Worm (Caenorhabditis elegans) whole organism, late embryonic: ENCODE data around the gene gadr-2.
A peak's percentile ranks its signal among the peaks of the same experiment; 100 is the strongest.

Source experiments
- C08G9.2 ChIP-seq: sonication (generic microtip); optimal IDR thresholded peaks from 2 replicates; lab custom pipeline; 2016; ENCODE audit warnings: mild to moderate bottlenecking, missing genetic modification characterization, moderate library complexity, missing compliant biosample characterization
- C38D4.7 ChIP-seq: fragments of 200-800 bp; sonication (Bioruptor generic); optimal IDR thresholded peaks from 2 replicates; lab custom pipeline; 2018; ENCODE audit warnings: mild to moderate bottlenecking, missing genetic modification characterization, moderate library complexity, missing compliant biosample characterization
- F13H6.1 ChIP-seq: sonication (generic microtip); optimal IDR thresholded peaks from 2 replicates; lab custom pipeline; 2016; ENCODE audit warnings: missing genetic modification characterization, missing compliant biosample characterization
- Y22D7AL.16 ChIP-seq: sonication (generic microtip); optimal IDR thresholded peaks from 2 replicates; lab custom pipeline; 2016; ENCODE audit warnings: missing genetic modification characterization, missing compliant biosample characterization
- ceh-14 ChIP-seq: sonication (generic microtip); optimal IDR thresholded peaks from 2 replicates; lab custom pipeline; 2016; ENCODE audit warnings: missing genotype, missing genetic modification characterization, missing compliant biosample characterization
- ceh-18 ChIP-seq: sonication (generic microtip); optimal IDR thresholded peaks from 2 replicates; lab custom pipeline; 2016; ENCODE audit warnings: missing genetic modification characterization, missing compliant biosample characterization
- ceh-2 ChIP-seq: sonication (generic microtip); optimal IDR thresholded peaks from 2 replicates; lab custom pipeline; 2016; ENCODE audit warnings: missing genotype, missing genetic modification characterization, missing compliant biosample characterization
- ceh-31 ChIP-seq: sonication (generic microtip); optimal IDR thresholded peaks from 2 replicates; lab custom pipeline; 2016; ENCODE audit warnings: missing genetic modification characterization, missing compliant biosample characterization
- ceh-48 ChIP-seq: sonication (generic microtip); optimal IDR thresholded peaks from 2 replicates; lab custom pipeline; 2016; ENCODE audit warnings: missing genetic modification characterization, inconsistent platforms, missing compliant biosample characterization
- ceh-9 ChIP-seq: sonication (generic microtip); optimal IDR thresholded peaks from 2 replicates; lab custom pipeline; 2016; ENCODE audit warnings: mild to moderate bottlenecking, missing genetic modification characterization, inconsistent platforms, missing compliant biosample characterization
- che-1 ChIP-seq: sonication (generic microtip); optimal IDR thresholded peaks from 2 replicates; lab custom pipeline; 2016; ENCODE audit warnings: mild to moderate bottlenecking, missing genetic modification characterization, missing compliant biosample characterization
- elt-2 ChIP-seq: sonication (generic microtip); optimal IDR thresholded peaks from 2 replicates; lab custom pipeline; 2016; ENCODE audit warnings: missing genetic modification reagents, missing genetic modification characterization, missing compliant biosample characterization
- eyg-1 ChIP-seq: sonication (generic microtip); optimal IDR thresholded peaks from 2 replicates; lab custom pipeline; 2016; ENCODE audit warnings: missing genotype, missing genetic modification characterization, missing compliant biosample characterization
- fax-1 ChIP-seq: sonication (generic microtip); optimal IDR thresholded peaks from 2 replicates; lab custom pipeline; 2016; ENCODE audit warnings: missing genotype, missing genetic modification characterization, missing compliant biosample characterization
- gmeb-2 ChIP-seq: sonication (generic microtip); optimal IDR thresholded peaks from 2 replicates; lab custom pipeline; 2016; ENCODE audit warnings: missing genetic modification characterization, inconsistent platforms, missing compliant biosample characterization
- hlh-13 ChIP-seq: fragments of 200-800 bp; sonication (Bioruptor generic); optimal IDR thresholded peaks from 2 replicates; lab custom pipeline; 2018; ENCODE audit warnings: mild to moderate bottlenecking, missing genetic modification characterization, missing compliant biosample characterization
- hlh-15 ChIP-seq: sonication (generic microtip); optimal IDR thresholded peaks from 2 replicates; lab custom pipeline; 2016; ENCODE audit warnings: missing genetic modification characterization, missing compliant biosample characterization
- hlh-30 ChIP-seq: sonication (generic microtip); optimal IDR thresholded peaks from 2 replicates; lab custom pipeline; 2017; ENCODE audit warnings: antibody characterized with exemption, missing genetic modification characterization, missing compliant biosample characterization; ENCODE audit not compliant: insufficient read depth
- hlh-6 ChIP-seq: sonication (generic microtip); optimal IDR thresholded peaks from 2 replicates; lab custom pipeline; 2016; ENCODE audit warnings: missing genotype, missing genetic modification characterization, missing compliant biosample characterization
- madf-2 ChIP-seq: sonication (generic microtip); optimal IDR thresholded peaks from 2 replicates; lab custom pipeline; 2017; ENCODE audit warnings: missing genetic modification characterization, missing compliant biosample characterization
- nfya-1 ChIP-seq: sonication (generic microtip); optimal IDR thresholded peaks from 2 replicates; lab custom pipeline; 2017; ENCODE audit warnings: missing genetic modification characterization, mild to moderate bottlenecking, missing compliant biosample characterization, antibody characterized with exemption, moderate library complexity
- npax-4 ChIP-seq: sonication (generic microtip); optimal IDR thresholded peaks from 2 replicates; lab custom pipeline; 2016; ENCODE audit warnings: missing genetic modification characterization, missing compliant biosample characterization
- odd-2 ChIP-seq: sonication (generic microtip); optimal IDR thresholded peaks from 2 replicates; lab custom pipeline; 2017; ENCODE audit warnings: antibody characterized with exemption, mild to moderate bottlenecking, missing genetic modification characterization, missing compliant biosample characterization
- pag-3 ChIP-seq: sonication (generic microtip); optimal IDR thresholded peaks from 2 replicates; lab custom pipeline; 2016; ENCODE audit warnings: missing compliant biosample characterization, missing genetic modification characterization, borderline replicate concordance
- pax-1 ChIP-seq: fragments of 150-350 bp; optimal IDR thresholded peaks from 2 replicates; lab custom pipeline; 2014; ENCODE audit warnings: missing biosample characterization, missing genetic modification characterization
- pqm-1 ChIP-seq: sonication (generic microtip); optimal IDR thresholded peaks from 2 replicates; lab custom pipeline; 2016; ENCODE audit warnings: missing genetic modification characterization, missing compliant biosample characterization
- pros-1 ChIP-seq: fragments of 150-350 bp; optimal IDR thresholded peaks from 2 replicates; lab custom pipeline; 2014; ENCODE audit warnings: missing biosample characterization, missing genetic modification reagents, missing genetic modification characterization
- ref-2 ChIP-seq: sonication (generic microtip); optimal IDR thresholded peaks from 2 replicates; lab custom pipeline; 2016; ENCODE audit warnings: missing genetic modification characterization, missing compliant biosample characterization
- sdc-2 ChIP-seq: sonication (generic microtip); optimal IDR thresholded peaks from 2 replicates; lab custom pipeline; 2016; ENCODE audit warnings: missing genotype, missing genetic modification characterization, missing compliant biosample characterization
- sox-2 ChIP-seq: fragments of 200-800 bp; sonication (Bioruptor generic); IDR thresholded peaks from 2 replicates; pipeline ENCODE4 v1.3.6; 2022; ENCODE audit warnings: missing genetic modification reagents, missing genetic modification characterization, missing compliant biosample characterization
- syd-9 ChIP-seq: sonication (generic microtip); optimal IDR thresholded peaks from 2 replicates; lab custom pipeline; 2016; ENCODE audit warnings: mild to moderate bottlenecking, missing genetic modification characterization, moderate library complexity, missing compliant biosample characterization
- tbx-2 ChIP-seq: sonication (generic microtip); optimal IDR thresholded peaks from 2 replicates; lab custom pipeline; 2016; ENCODE audit warnings: missing genetic modification characterization, missing compliant biosample characterization
- tbx-7 ChIP-seq: sonication (generic microtip); optimal IDR thresholded peaks from 2 replicates; lab custom pipeline; 2016; ENCODE audit warnings: missing genotype, missing genetic modification characterization, missing compliant biosample characterization
- unc-86 ChIP-seq: sonication (generic microtip); optimal IDR thresholded peaks from 2 replicates; lab custom pipeline; 2016; ENCODE audit warnings: missing genetic modification characterization, missing compliant biosample characterization
- zip-5 ChIP-seq: sonication (generic microtip); optimal IDR thresholded peaks from 2 replicates; lab custom pipeline; 2016; ENCODE audit warnings: missing genetic modification characterization, missing compliant biosample characterization
- ztf-16 ChIP-seq: sonication (generic microtip); optimal IDR thresholded peaks from 2 replicates; lab custom pipeline; 2017; ENCODE audit warnings: missing genetic modification characterization, missing compliant biosample characterization

gadr-2 gene

DNA sequence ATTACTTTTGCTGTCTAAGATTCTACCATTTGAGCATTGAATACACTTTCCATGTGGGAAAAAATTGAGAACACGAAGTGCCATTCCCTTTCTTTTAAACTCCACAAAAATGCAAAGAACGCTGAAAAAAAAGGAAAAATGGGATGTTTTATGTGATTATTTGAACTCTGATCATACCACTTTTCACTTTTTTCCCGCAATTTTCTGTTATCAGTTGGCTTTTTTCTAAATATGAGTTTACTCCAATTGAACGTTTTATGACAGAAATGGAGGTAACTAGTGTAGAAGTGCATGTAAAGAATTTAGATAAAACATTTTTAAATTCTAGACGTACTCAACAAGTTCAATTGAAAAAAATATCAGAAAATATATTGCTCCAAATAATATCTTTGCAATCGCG lies 43.5 kb downstream of the gadr-2 start:
- TF ChIP-seq ceh-48 (tag; lab: Kevin White, UChicago) = no peak

DNA sequence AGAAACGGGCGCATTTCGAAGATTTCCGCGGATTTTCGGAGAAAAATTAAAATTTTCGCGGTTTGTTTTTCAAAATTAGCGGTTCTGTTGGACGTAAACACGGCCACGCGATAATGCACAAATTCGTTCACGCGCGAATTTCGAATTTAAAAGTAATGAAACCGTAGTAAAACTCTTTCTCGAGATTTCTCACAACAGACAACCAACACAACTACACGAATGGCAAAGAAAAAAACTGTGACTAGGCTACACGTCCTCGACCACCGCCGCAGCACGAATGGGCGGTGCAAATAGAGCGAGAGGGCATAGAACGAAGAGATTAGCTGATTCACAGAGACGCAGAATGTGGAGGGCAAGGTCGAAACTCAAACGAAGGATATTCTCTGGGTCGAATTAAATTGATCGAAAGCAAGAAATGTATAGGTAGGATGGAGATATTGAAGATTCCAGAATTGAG lies 44.0 kb downstream of the gadr-2 start, which contains the start of gene idh-1:
Gene idh-1, minus strand, starts transcription at position 228 of the 457 bp plus-strand sequence.
- no peak for TF ChIP-seq eyg-1 (tag; lab: Kevin White, UChicago)
- no peak for TF ChIP-seq syd-9 (tag; lab: Kevin White, UChicago)
- no peak for TF ChIP-seq ceh-14
- TF ChIP-seq elt-2 (tag; lab: Kevin White, UChicago) = no peak
- TF ChIP-seq hlh-15 (tag; lab: Kevin White, UChicago) = no peak
- TF ChIP-seq madf-2 (tag; lab: Kevin White, UChicago) = no peak
- peak; percentile 1 for TF ChIP-seq ceh-2
- no peak for TF ChIP-seq hlh-13
- TF ChIP-seq sdc-2 (tag; lab: Kevin White, UChicago) = no peak
- no peak for TF ChIP-seq che-1 (tag; lab: Kevin White, UChicago)
- no peak for TF ChIP-seq F13H6.1 (tag; lab: Kevin White, UChicago)
- TF ChIP-seq tbx-2 = peak; percentile 14
- TF ChIP-seq C38D4.7 (GFP tag; lab: Kevin White, UChicago) = no peak
- TF ChIP-seq ceh-18 (tag; lab: Kevin White, UChicago) = no peak
- TF ChIP-seq gmeb-2 (tag; lab: Kevin White, UChicago) = no peak
- no peak for TF ChIP-seq Y22D7AL.16 (tag; lab: Kevin White, UChicago)
- TF ChIP-seq ztf-16 = no peak
- no peak for TF ChIP-seq hlh-6 (tag; lab: Kevin White, UChicago)
- TF ChIP-seq pros-1 = no peak
- TF ChIP-seq pqm-1 (tag; lab: Kevin White, UChicago) = no peak
- no peak for TF ChIP-seq C08G9.2 (tag; lab: Kevin White, UChicago)
- no peak for TF ChIP-seq ref-2
- TF ChIP-seq zip-5 (tag; lab: Kevin White, UChicago) = no peak
- TF ChIP-seq npax-4 = no peak
- TF ChIP-seq ceh-9 = no peak
- no peak for TF ChIP-seq sox-2 (GFP tag; lab: Robert Waterston, UW)
- TF ChIP-seq ceh-31 (tag; lab: Kevin White, UChicago) = peak; percentile 6
- no peak for TF ChIP-seq ceh-48 (tag; lab: Kevin White, UChicago)
- TF ChIP-seq nfya-1 (tag; lab: Kevin White, UChicago) = peak; percentile 12
- no peak for TF ChIP-seq fax-1 (tag; lab: Kevin White, UChicago)
- TF ChIP-seq pag-3 (tag; lab: Kevin White, UChicago) = no peak
- no peak for TF ChIP-seq tbx-7 (tag; lab: Kevin White, UChicago)
- TF ChIP-seq odd-2 (tag; lab: Kevin White, UChicago) = no peak
- TF ChIP-seq, all 69 proteins: peak for 4

DNA sequence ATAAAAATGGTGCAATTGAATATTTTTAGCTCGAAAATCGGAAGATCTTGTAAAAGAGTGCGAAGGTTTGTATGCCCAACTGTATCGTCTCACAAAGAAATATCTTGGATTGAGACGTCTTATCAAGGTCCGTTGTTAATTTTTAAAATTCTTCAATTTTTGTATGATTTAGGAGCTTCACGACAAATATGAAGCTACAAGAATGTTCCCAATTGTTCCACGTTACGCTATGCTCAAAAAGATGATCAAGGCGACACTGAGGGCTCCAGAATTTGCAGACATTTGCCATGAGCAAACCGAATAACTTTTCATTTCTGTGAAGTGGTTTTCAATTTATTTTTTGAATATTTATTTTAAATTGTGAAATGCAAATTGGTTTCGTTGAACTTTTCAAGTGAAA lies 46.2 kb downstream of the gadr-2 start:
- TF ChIP-seq fax-1 (tag; lab: Kevin White, UChicago) (no peak), pax-1 (tag; lab: Kevin White, UChicago) (no peak), sdc-2 (tag; lab: Kevin White, UChicago) (no peak), elt-2 (tag; lab: Kevin White, UChicago) (no peak), ref-2 (no peak), odd-2 (tag; lab: Kevin White, UChicago) (no peak)

DNA sequence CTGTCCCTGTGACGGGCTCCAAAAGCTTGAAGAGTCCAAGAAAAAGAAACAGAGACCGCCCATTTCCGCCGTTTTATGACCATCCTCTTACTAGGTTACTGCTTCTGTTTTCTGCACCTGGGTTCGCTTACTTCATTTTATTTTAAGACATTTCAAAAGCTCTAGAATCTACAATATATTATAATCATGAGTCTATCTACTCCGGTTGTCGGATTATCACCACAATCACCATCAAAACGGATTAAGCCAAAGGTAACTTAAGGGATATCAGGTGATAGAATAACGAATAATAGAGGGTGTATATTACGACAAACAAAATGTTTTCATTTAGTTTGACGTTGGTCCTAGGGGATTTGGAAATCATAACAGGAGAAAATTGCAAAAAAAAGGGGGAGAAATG lies 52.6 kb downstream of the gadr-2 start:
- TF ChIP-seq ztf-16 (no peak), unc-86 (tag; lab: Kevin White, UChicago) (no peak), pqm-1 (tag; lab: Kevin White, UChicago) (no peak), hlh-30 (no peak)
